Fruit fly (Drosophila melanogaster) ovary, adult (tissue): ENCODE data around the gene Tango5.

Experiments
- CG17801 ChIP-seq: fragments of 200-800 bp; optimal IDR thresholded peaks from 2 replicates; lab custom pipeline; 2019; ENCODE audit warnings: missing biosample characterization, mild to moderate bottlenecking, missing genetic modification characterization, moderate library complexity; ENCODE audit not compliant: partially characterized antibody

The Tango5 gene

dm6 chrX:10735682-10736353 is 28.4 kb downstream of the Tango5 start:
- TF ChIP-seq CG17801 (GFP tag; lab: Kevin White, UChicago): no peak

DNA sequence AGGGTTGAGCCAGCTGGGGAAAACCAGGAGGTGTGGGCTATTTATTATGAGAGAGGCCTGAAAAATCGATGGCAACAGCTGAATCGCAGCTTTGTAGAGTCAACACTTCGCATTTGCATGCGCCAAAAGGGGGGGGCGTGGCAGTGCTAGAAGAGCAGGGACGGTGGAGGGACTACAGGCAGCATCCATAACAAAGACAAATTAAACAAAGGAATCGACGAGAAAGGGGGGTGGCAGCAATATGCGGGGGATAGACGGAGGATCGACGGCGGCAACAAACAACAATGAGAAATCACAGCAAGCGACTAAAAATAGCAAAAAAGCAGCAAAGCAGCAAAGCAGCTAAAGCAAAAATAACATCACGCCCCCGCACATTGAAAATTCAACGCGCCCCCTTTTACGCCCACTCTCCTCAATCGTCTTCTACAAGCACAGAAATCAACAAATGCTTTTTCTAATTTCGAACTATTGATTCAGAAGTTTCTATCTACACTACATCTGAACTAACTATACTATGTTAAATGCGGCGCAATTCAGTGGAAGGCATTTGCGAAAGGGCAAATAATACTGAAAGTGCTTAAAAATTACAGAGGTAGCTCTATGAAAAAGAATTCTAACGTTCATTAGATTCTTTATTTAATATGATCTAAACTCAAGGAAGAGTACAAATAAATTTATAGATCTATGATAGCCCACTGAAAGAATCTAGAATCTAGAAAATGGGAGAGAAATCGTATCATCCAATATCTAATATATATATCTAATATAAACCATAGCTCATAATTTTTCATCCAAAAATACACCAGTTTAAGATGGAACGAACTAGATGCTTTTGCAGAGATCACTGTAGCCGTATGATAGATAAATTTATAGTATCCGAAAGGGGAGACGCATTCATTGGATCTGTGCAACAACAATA is 29.2 kb downstream of the Tango5 start:
- no peak for TF ChIP-seq CG17801 (GFP tag; lab: Kevin White, UChicago)

DNA sequence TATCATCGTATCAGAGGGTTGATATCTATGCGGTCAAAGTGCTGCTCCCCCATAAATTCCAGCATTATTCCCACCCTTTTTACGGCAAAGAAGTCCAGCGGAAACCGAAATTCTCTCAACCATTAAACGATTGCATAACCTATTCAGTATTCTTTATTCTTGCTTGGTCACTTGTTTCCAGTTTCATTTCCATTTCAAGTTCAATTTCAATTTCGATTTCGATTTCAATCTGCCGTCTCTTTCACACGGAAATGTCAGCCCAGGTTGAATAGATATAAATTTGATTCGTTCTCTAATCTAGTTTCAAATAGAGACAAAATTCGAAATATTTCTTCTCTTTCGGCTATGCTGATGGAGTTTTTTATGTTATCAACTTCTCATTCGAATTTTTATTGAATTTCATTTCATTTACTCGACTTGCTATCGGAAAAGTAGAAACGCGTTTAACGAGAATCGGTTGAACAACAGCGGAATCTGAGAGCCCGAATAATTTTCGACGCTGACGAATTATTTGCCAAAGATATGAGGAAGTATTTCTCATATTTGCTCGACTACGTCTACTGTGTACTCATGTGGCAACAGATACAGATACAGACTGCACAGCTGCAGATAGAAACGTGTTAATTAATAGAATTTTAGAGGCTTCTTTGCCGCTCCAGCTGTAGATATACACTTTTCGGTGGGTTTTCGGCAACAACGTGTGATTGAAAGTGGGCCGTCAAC is 31.3 kb downstream of the Tango5 start:
- TF ChIP-seq CG17801 (GFP tag; lab: Kevin White, UChicago): no peak

DNA sequence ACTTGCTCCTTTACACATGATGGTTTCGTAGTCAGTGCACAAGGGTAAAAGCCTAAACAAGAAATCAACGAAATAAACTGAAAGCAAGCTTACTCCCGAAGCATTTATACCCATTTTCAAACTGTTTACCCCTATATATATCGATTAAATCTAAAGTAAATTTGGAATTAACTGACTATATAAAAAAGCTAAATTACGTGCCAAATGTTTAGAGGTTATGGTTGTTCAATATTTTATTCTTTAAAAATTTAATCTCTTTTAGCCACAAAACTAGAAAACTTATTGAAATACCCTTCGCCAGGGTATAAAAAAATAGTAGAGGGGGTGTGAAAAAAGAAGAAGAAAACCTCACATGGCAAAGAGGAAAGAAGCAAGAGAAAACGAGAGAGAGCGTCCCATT is 32.4 kb downstream of the Tango5 start:
- no peak for TF ChIP-seq CG17801 (GFP tag; lab: Kevin White, UChicago)

DNA sequence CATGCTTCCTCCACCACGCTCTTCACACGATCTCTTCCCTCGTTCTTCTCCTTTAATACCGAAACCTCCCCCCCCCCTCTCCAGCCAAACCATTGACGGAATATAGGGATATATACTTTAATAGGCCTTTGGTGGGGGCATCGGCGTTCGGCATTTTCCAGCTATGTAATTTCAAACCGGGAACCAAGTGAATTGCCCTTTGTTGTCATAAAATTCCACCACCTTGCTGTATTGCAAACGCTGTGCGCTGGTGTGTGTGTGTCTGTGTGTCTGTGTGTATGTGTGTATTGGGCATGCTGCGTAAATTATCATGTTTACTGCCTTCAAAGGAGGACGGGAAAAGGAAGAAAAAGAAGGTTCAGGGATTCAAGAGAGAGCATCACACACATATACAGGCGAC is 32.9 kb downstream of the Tango5 start:
- TF ChIP-seq CG17801 (GFP tag; lab: Kevin White, UChicago): no peak

DNA sequence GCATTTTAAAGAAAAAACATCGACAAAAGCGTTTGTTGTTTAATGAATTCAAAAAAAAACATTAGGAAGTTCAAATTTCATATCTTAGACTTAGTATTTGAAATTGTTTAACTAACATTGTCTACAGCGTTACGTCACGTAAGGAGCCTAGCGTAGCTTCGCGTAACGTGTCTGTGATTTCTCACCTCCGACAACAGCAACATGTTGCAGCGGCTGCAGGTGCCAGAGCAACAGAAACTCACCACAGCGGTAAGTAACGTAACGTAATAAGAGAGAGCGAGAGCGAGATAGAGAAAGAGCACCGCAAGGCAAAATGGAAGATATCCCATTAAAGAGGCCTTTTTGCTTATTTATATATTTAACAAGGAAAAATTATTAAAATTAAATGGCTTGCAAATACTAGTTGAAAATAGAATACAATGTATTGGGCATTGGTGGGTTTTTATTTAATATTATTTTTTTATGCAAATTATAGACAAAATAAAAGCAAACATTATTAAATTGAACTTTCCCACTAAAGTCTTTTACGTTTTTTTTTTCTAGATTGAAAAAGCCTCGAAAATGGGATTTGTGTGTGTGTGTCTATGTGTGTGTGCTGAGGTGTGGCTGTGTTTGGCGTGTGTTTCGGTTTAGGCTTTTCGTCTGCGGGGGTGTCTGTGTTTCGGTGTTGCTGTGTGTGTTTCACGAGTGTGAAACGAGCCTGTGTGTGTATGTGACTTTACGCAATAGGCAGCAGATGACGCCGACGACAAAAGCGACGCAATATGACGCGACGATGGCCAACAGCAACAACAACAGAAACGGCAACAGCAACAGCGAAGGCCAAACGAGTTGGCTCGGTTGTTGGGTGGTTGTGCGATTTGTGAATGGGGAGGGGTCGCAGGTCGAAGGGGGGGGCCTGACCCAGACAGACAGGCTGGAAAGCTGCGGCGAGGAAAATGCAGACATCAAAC is 34.0 kb downstream of the Tango5 start:
- TF ChIP-seq CG17801 (GFP tag; lab: Kevin White, UChicago): no peak

DNA sequence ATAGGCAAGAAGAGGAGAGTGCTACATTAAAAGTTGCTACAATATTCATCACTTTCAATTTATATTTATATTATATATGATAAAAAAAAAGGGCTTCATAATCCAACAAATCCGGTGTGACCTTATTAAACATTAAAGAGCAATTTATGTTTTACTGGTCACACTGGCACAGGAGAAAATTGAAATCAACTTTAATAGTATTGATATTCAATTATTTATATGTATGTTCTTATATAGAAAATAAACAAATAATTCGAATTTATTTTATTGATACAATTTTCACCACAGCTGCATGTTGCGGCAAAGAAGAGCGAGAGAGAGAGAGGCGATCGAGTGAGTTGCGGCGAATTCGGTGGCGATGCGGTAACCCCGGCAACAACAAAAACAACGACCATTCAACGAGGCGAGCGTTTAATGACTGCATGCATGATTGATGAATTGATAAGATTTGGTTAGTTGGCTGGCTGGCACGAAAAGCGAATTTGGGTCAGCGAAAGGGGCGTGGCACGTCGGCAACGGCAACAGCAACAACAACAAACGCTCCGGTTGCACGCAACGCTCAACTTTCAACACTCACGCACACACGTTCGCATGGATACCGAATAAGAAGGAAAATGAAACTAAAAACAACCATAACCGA is 34.9 kb downstream of the Tango5 start:
- TF ChIP-seq CG17801 (GFP tag; lab: Kevin White, UChicago): no peak

- no peak for TF ChIP-seq CG17801 (GFP tag; lab: Kevin White, UChicago)
Observed at dm6 chrX:10728541-10728968, 35.7 kb downstream of the Tango5 start.

DNA sequence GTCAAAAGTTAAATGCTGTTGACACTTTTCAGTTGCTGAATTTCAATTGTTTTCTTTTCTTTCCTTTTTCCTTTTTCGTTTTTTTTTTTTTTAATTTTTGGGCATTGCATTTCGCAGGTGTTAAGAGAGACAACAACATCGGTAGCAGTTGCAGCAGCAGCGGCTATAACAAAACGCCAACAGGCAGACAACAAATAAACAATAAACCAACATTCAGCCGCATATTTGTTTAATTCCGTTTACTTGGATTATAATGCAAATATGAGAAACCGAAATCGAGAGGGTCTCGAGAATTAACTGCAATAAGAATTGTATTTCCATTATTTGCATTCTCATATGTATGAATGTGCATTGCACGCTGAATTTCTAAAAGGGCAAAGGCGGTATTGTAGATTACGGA is 36.2 kb downstream of the Tango5 start:
- no peak for TF ChIP-seq CG17801 (GFP tag; lab: Kevin White, UChicago)

DNA sequence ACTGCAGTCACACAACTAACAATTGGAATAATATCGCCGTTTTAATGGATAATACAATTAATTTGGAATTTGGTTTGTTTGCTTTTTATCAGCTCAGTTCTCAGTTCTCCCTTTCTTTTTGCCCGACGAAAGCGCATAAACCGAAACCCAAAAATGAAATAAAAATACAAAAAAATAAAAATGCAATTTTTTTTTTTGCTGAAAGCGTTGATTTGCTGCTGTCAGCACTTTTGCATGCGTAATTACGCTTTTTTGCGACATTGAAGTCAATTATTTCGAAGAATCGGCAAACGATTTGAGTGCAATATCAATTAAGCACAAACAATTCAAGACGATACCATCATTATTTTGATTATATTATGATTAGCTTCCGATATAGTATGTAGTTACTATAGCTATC is 36.9 kb downstream of the Tango5 start:
- TF ChIP-seq CG17801 (GFP tag; lab: Kevin White, UChicago): peak; percentile 82

DNA sequence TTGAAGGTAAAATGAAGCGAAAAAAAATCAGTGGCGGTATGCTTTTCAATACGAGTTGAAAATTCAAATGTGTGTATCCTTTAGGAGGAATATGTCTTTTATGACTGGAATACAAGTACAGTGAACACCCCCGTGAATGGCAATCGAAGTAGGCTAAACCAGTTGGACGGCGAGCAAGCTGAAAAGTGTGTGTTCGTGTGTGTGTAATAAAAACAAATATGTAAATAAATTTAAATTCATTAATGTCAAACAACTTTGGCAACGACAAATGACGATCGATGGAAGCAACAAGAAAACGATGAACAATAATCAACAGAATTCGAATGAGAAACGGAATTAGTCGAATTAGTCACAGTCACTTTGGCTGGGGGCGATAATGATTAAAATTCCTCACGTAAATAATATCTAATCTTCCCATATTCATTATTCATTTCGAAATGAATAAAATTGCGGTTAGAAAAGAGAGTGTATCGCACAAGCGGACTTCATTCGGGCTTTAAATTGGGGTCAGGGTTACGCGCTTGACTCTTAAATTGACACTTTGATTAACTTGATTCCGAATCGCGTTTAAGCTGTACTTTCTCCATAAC is 38.0 kb downstream of the Tango5 start:
- TF ChIP-seq CG17801 (GFP tag; lab: Kevin White, UChicago): no peak

- peak; percentile 65 for TF ChIP-seq CG17801 (GFP tag; lab: Kevin White, UChicago)
Observed at dm6 chrX:10723488-10724254, 40.5 kb downstream of the Tango5 start.
